Fruit fly (Drosophila melanogaster) Kc167 (cell line): ENCODE data around the gene tadr.

ENCODE experiments used
- insv ChIP-seq: fragments of >200 bp; optimal IDR thresholded peaks from 3 replicates; lab custom pipeline; 2018; ENCODE audit warnings: missing external identifiers
- psq ChIP-seq: fragments of >200 bp; optimal IDR thresholded peaks from 2 replicates; lab custom pipeline; 2017; ENCODE audit warnings: missing external identifiers
- ttk ChIP-seq: sonication (Bioruptor generic); optimal IDR thresholded peaks from 2 replicates; lab custom pipeline; 2017; ENCODE audit warnings: missing external identifiers

- TF ChIP-seq psq (lab: Kevin White, UChicago) = no peak
- no peak for TF ChIP-seq insv (lab: Kevin White, UChicago)
- no peak for TF ChIP-seq ttk (lab: Kevin White, UChicago)
Measured at dm6 chr2L:21071435-21071834, 3.8 kb upstream of the tadr start, which contains the start of gene CG9265.
